Worm (Caenorhabditis elegans) whole organism, dauer: ENCODE measurements around the gene F41B4.1.

ENCODE experiments used
- unc-62 ChIP-seq: sonication (generic microtip); optimal IDR thresholded peaks from 2 replicates; lab custom pipeline; 2017; ENCODE audit warnings: missing biosample characterization, missing genetic modification reagents, missing genetic modification characterization

Gene F41B4.1

DNA sequence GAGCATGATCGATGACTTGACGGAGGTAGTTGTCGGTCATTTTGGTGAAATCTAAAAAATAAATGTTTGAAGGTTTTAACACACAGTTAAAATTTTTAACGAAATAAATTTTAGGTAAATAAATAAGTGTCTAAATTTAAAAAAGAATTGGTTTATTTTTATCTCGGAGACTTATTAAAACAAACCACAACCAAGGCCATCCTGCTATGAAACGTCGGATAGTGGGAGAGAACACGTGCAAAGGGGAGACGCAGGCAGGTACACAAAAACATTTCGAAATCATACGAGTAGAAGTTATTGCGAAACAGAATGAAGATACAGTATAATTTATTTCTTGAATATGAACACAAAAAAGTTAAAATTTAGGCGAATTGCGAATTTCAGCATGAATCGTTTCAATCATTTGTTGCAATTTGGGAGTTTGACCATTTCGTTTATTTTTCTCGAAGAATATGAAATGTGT is 10.4 kb upstream of the F41B4.1 start, which contains the start of gene F41B4.3:
F41B4.3 (minus strand) TSS at position 51 of the 463 bp plus-strand sequence.
- no peak for TF ChIP-seq unc-62

DNA sequence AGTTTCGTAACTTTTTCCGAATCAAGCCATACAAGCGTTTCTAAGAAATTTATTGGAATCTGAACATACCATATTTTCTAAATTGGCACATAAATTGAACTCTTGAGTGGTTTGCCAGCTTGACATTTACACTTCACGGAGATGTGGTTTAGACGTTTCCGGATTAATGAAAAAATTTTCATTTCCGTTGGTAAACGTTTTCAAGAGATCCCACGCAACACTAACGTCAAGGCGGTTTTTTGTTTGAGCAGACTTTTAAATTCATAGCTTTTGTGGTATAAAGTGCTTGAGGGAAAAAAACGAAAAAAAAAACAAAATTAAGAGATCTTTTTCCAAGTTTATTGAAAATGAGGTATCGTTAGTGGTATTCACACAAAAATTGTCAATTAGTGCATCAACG is 9.5 kb upstream of the F41B4.1 start, which contains the start of gene F41B4.2:
F41B4.2 (minus strand) TSS at position 101 of the 400 bp plus-strand sequence.
- TF ChIP-seq unc-62: no peak

- no peak for TF ChIP-seq unc-62
Observed at ce11 chrX:6823218-6823979, 2.3 kb downstream of the F41B4.1 start, which contains the start of gene gei-15. TSS of gene gei-15 (minus strand) at chrX:6823268.

DNA sequence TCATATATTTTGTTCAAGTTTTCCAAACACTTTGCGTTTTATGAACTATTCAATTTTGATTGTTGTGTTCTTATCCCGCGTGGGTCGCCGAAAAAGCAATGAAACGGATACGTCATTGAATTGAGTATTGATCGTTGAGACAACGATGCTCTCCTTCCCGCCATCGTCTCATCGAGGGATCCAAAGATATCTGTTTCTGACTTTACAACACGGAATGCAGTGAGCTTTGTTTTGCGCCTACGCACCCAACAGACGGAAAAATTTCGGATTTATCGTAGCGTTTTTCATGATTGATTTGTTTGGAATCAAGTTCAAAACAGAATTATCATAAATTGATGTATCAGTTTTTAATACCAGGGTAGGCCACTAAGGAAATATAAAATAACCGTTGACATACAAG is 3.1 kb downstream of the F41B4.1 start:
- no peak for TF ChIP-seq unc-62

- no peak for TF ChIP-seq unc-62
Observed at ce11 chrX:6819633-6820032, 6.0 kb downstream of the F41B4.1 start.

ce11 chrX:6819135-6819534 is 6.5 kb downstream of the F41B4.1 start:
- no peak for TF ChIP-seq unc-62

DNA sequence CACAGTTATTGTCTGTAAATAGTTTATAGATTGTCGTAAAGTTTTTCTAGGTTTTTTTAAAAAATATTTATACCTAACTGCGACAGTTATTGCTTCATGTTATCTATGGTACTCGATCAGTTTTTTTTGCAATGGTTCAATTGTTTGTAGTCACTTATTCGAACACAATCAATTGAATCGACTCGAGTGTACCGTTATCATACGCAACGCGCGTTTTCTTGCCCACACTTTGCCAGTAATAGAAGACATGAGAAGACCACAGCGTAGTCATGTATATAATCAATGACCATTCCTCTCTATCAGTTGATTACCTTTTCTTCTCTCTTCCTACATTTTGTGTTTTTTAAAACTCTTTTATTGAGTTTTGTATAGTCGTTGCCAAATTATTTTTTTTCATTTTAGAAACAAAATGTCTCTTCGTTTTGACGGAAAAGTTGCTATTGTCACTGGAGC is 7.6 kb downstream of the F41B4.1 start, which contains the start of gene dhs-28:
dhs-28 (plus strand) TSS at position 403 of the 453 bp plus-strand sequence.
- no peak for TF ChIP-seq unc-62

- no peak for TF ChIP-seq unc-62
Observed at ce11 chrX:6813025-6813424, 12.6 kb downstream of the F41B4.1 start.

DNA sequence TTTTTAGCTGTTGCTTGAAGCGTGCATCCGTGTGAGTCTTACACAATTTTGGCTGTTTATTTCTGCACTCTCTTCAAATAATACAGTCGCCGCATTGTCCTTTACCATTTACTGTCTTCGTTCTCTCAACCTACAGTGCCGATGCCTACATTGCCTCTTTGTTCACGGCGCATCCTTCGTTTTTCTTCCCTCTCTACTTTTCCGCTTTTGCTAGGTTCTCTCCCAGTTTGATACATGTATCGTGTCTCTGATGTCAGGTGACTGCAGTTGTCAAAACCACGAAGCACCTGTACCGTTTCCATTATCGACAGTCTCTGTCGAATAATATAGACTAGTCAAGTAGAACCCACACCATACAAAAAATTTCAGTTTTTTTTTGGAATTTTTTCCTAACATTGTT is 17.0 kb downstream of the F41B4.1 start:
- TF ChIP-seq unc-62: no peak

DNA sequence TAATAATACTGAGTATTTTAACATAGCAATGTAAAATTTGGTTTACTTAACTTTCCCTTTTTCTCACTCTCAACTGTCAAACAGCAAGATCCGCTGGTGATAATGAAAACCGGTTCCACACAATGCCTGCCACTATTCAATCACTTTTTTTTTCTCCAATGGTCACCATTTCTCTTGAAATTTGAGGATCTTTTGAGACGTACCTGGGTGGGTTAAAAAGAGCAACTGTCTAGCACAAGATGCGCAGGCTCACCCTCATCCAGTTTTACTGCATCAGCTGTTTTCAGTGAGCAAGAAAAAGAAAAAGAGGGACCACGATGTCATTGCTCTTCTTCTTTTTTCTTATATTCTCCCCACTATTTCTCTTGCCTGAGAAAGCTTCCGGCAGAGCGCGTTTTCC is 17.4 kb downstream of the F41B4.1 start:
- TF ChIP-seq unc-62: no peak

- no peak for TF ChIP-seq unc-62
Observed at ce11 chrX:6807137-6807861, 18.4 kb downstream of the F41B4.1 start.

DNA sequence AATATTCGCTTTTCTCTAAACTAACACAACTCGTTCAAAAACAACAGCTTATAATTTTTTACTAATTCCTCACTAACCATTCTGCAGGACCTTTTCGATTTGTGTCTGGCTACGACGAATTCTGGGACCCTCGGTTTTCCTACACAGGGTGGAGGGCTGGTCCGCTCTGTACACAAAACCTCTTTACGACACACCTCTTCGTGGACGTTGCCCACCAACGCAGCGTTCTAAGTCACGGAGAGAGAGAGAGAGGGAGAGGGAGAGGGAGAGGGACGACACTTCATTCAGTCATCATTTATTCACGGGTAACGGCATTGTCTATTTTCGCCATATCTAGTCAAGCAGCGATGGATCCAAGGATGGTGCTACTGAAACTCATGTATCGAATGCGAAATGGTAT is 19.2 kb downstream of the F41B4.1 start, which contains the start of gene atg-2:
atg-2 (plus strand) TSS at position 301 of the 400 bp plus-strand sequence.
- TF ChIP-seq unc-62: no peak

ce11 chrX:6805427-6805826 is 20.2 kb downstream of the F41B4.1 start:
- no peak for TF ChIP-seq unc-62

ce11 chrX:6804857-6805256 is 20.8 kb downstream of the F41B4.1 start:
- TF ChIP-seq unc-62: no peak

ce11 chrX:6804405-6804804 is 21.3 kb downstream of the F41B4.1 start:
- no peak for TF ChIP-seq unc-62

- no peak for TF ChIP-seq unc-62
Observed at ce11 chrX:6801546-6801945, 24.1 kb downstream of the F41B4.1 start.

DNA sequence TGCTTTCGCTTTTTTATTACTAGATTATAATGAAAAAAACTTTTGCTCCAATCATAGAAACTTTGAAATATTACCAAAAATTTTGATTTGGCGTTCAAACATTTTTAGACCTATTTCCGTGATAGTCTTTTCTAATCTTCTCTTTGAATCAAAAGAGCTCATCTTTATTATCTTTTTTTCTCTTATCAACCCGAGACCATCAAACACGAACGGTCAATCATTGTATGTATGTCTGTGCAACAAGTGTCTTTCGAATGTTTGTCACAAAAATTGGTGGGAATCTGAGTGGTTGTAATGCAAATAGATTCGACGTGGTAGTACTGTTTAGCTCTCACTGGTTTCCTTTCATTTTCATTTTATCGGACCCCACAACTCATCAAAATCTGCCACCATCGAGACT is 25.9 kb downstream of the F41B4.1 start, which contains the start of gene M03A8.3:
M03A8.3 (plus strand) TSS at position 278 of the 400 bp plus-strand sequence.
- TF ChIP-seq unc-62: no peak
